Worm (Caenorhabditis elegans) whole organism, L1 larva: ENCODE measurements around the gene unc-77.

ENCODE experiments used
- nhr-28 ChIP-seq: fragments of 150-350 bp; optimal IDR thresholded peaks from 2 replicates; lab custom pipeline; 2014; ENCODE audit warnings: missing biosample characterization, missing genetic modification characterization
- snpc-4 ChIP-seq: fragments of 150-350 bp; optimal IDR thresholded peaks from 2 replicates; lab custom pipeline; 2014; ENCODE audit warnings: missing biosample characterization, missing genetic modification characterization

DNA sequence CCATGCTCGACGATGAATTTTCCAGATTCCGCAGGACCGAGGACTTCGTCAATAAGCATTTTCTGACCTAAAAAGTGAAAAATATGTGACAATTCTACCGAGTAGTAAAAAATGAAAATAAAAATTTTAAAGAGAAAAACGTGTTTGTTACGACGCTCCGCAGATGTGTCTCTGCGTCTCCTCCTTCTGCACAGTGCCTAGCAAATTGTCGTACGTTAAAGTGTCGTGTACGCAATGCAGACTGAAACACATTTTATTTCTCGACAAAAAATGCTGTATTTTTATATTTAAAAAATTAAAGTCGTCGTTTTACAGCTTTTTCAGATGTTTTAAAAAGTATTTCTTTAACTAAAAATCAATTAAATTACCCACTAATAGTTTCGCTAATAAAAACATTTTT, 26.8 kb downstream of the unc-77 start, which contains the start of gene C11D2.4:
- TF ChIP-seq nhr-28 (tag; lab: Kevin White, UChicago) (no peak), snpc-4 (peak; percentile 55)
